Fruit fly (Drosophila melanogaster): Measurements from ENCODE around the gene Septin4.

- no peak for TF ChIP-seq CG8478 (optimal IDR thresholded peaks at IDR 0.05)
- no peak for TF ChIP-seq CTCF (optimal IDR thresholded peaks at IDR 0.05)
Observed at dm6 chrX:16701941-16702340, 7.0 kb upstream of the Septin4 start, which contains the start of gene sphe.

Data from S2 (cell line).